Fruit fly (Drosophila melanogaster) whole organism, embryonic: ENCODE results near the gene Dif.

ENCODE experiments used
- B-H1 ChIP-seq: fragments of 200-800 bp; sonication (Bioruptor generic); IDR thresholded peaks from 3 replicates; pipeline ENCODE4 v1.3.6; 2022; ENCODE audit warnings: missing biosample characterization, missing genetic modification characterization
- Bdp1 ChIP-seq: fragments of 200-800 bp; sonication (Bioruptor generic); optimal IDR thresholded peaks from 3 replicates; lab custom pipeline; 2016; ENCODE audit warnings: missing biosample characterization, missing genetic modification characterization
- CG11456 ChIP-seq: fragments of 200-800 bp; sonication (Bioruptor generic); IDR thresholded peaks from 3 replicates; pipeline ENCODE4 v1.3.6; 2022; ENCODE audit warnings: missing biosample characterization, missing genetic modification characterization
- CTCF ChIP-seq: fragments of 200-800 bp; sonication (Bioruptor generic); optimal IDR thresholded peaks from 2 replicates; lab custom pipeline; 2017; ENCODE audit warnings: missing biosample characterization, mild to moderate bottlenecking, missing genetic modification characterization, moderate library complexity
- Fer3 ChIP-seq: fragments of 200-800 bp; sonication (Bioruptor generic); optimal IDR thresholded peaks from 2 replicates; lab custom pipeline; 2018; ENCODE audit warnings: missing biosample characterization, mild to moderate bottlenecking, missing genetic modification characterization, moderate library complexity
- Neu2 ChIP-seq: fragments of 200-800 bp; sonication (Bioruptor generic); optimal IDR thresholded peaks from 3 replicates; lab custom pipeline; 2016; ENCODE audit warnings: missing biosample characterization, missing genetic modification characterization, borderline replicate concordance
- Optix ChIP-seq: fragments of 200-800 bp; sonication (Bioruptor generic); IDR thresholded peaks from 3 replicates; pipeline ENCODE4 v1.3.6; 2022; ENCODE audit warnings: missing biosample characterization, missing genetic modification characterization
- Side ChIP-seq: fragments of 200-800 bp; sonication (Bioruptor generic); optimal IDR thresholded peaks from 2 replicates; lab custom pipeline; 2016; ENCODE audit warnings: missing biosample characterization, missing genetic modification characterization
- Tbp ChIP-seq: fragments of >200 bp; optimal IDR thresholded peaks from 2 replicates; lab custom pipeline; 2018; ENCODE audit warnings: missing biosample characterization, missing genetic modification characterization
- prd ChIP-seq, 3 experiments: fragments of >200 bp in 2 of 3; fragments of 200-800 bp in 1 of 3; sonication (Bioruptor generic) in 1 of 3; optimal IDR thresholded peaks in 2 of 3; IDR thresholded peaks in 1 of 3; 2 replicates in 2 of 3; 3 replicates in 1 of 3; pipeline versions ENCODE4 v1.3.6 to Lab custom; 2017 to 2022; ENCODE audit warnings: missing biosample characterization in 1 of 3, missing genetic modification characterization in 1 of 3

DNA sequence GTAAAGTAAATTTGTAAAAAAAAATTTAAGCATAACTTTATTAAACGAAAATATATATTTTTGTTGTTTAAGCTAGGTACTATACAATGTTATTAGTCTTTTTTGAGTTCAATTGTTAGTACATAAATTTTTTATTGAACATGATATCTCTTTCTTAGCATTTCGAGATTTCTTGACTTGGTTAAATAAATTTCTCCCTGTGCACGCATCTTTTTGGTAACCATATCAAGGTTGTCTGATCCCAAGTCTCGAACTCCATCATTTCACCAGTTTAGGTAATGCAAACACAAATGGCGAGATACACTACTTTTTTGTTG is 1.6 kb downstream of the Dif start:
- no peak for TF ChIP-seq B-H1 (GFP tag; lab: Robert Waterston, UW)
- TF ChIP-seq Bdp1 (GFP tag; lab: Kevin White, UChicago), result no peak
- TF ChIP-seq Tbp (GFP tag; lab: Kevin White, UChicago), result no peak
- no peak for TF ChIP-seq prd (optimal IDR thresholded peaks at IDR 0.05; lab: Kevin White, UChicago)
- TF ChIP-seq prd (GFP tag; IDR thresholded peaks at IDR 0.05; lab: Robert Waterston, UW), result no peak
- TF ChIP-seq CTCF, result no peak
- no peak for TF ChIP-seq Neu2 (GFP tag; lab: Kevin White, UChicago)
- TF ChIP-seq Optix, result no peak
- no peak for TF ChIP-seq Side
- TF ChIP-seq Fer3 (tag; lab: Kevin White, UChicago), result no peak
- no peak for TF ChIP-seq CG11456 (GFP tag; lab: Robert Waterston, UW)
